Worm (Caenorhabditis elegans) whole organism, L3 larva: ENCODE results near the gene F32E10.5.

Source experiments
- R02D3.7 ChIP-seq: fragments of 150-350 bp; optimal IDR thresholded peaks from 2 replicates; lab custom pipeline; 2014; ENCODE audit warnings: missing biosample characterization, missing genetic modification characterization
- ZK546.5 ChIP-seq: sonication (generic microtip); optimal IDR thresholded peaks from 2 replicates; lab custom pipeline; 2017; ENCODE audit warnings: missing biosample characterization, missing genetic modification characterization
- aly-2 ChIP-seq: fragments of 150-350 bp; optimal IDR thresholded peaks from 2 replicates; lab custom pipeline; 2014; ENCODE audit warnings: missing biosample characterization, missing genetic modification characterization
- ama-1 ChIP-seq: fragments of 150-350 bp; optimal IDR thresholded peaks from 2 replicates; lab custom pipeline; 2018
- ceh-16 ChIP-seq: sonication (generic microtip); optimal IDR thresholded peaks from 2 replicates; lab custom pipeline; 2017; ENCODE audit warnings: missing biosample characterization, missing genetic modification characterization
- ceh-28 ChIP-seq: fragments of 150-350 bp; optimal IDR thresholded peaks from 2 replicates; lab custom pipeline; 2014; ENCODE audit warnings: missing biosample characterization, missing genetic modification reagents, missing genetic modification characterization
- ceh-82 ChIP-seq: fragments of 150-350 bp; optimal IDR thresholded peaks from 2 replicates; lab custom pipeline; 2014; ENCODE audit warnings: missing biosample characterization, missing genetic modification characterization
- ceh-9 ChIP-seq: sonication (generic microtip); optimal IDR thresholded peaks from 2 replicates; lab custom pipeline; 2018; ENCODE audit warnings: missing biosample characterization, missing genetic modification characterization
- daf-12 ChIP-seq: fragments of 150-350 bp; optimal IDR thresholded peaks from 2 replicates; lab custom pipeline; 2014; ENCODE audit warnings: missing biosample characterization, missing genetic modification reagents, missing genetic modification characterization
- egl-27 ChIP-seq: sonication (generic microtip); optimal IDR thresholded peaks from 4 replicates; lab custom pipeline; 2017; ENCODE audit warnings: missing biosample characterization, missing genetic modification reagents, missing genetic modification characterization
- egl-5 ChIP-seq: fragments of 150-350 bp; optimal IDR thresholded peaks from 2 replicates; lab custom pipeline; 2017; ENCODE audit warnings: missing biosample characterization, missing genetic modification reagents, missing genetic modification characterization, inconsistent platforms
- elt-1 ChIP-seq: fragments of 150-350 bp; optimal IDR thresholded peaks from 2 replicates; lab custom pipeline; 2014; ENCODE audit warnings: missing biosample characterization, missing genetic modification characterization
- elt-2 ChIP-seq: sonication (generic microtip); optimal IDR thresholded peaks from 2 replicates; lab custom pipeline; 2016; ENCODE audit warnings: missing genetic modification reagents, mild to moderate bottlenecking, missing genetic modification characterization, missing compliant biosample characterization
- elt-3 ChIP-seq, 3 experiments: fragments of 150-350 bp in 1 of 3; sonication (generic microtip) in 2 of 3; optimal IDR thresholded peaks; 2 replicates in 2 of 3; 4 replicates in 1 of 3; lab custom pipeline; 2014 to 2017; ENCODE audit warnings: missing biosample characterization in 3 of 3, missing genetic modification characterization in 3 of 3
- fkh-10 ChIP-seq: sonication (generic microtip); optimal IDR thresholded peaks from 2 replicates; lab custom pipeline; 2017; ENCODE audit warnings: missing biosample characterization, missing genetic modification reagents, missing genetic modification characterization
- fkh-2 ChIP-seq: fragments of 150-350 bp; optimal IDR thresholded peaks from 2 replicates; lab custom pipeline; 2014; ENCODE audit warnings: missing biosample characterization, missing genetic modification reagents, missing genetic modification characterization
- hmg-11 ChIP-seq: sonication (generic microtip); optimal IDR thresholded peaks from 2 replicates; lab custom pipeline; 2016; ENCODE audit warnings: missing genetic modification characterization, missing compliant biosample characterization
- jun-1 ChIP-seq: fragments of 150-350 bp; optimal IDR thresholded peaks from 2 replicates; lab custom pipeline; 2014; ENCODE audit warnings: missing biosample characterization, missing genetic modification reagents, missing genetic modification characterization
- lin-15B ChIP-seq: fragments of 150-350 bp; optimal IDR thresholded peaks from 2 replicates; lab custom pipeline; 2014; ENCODE audit warnings: missing biosample characterization, missing genetic modification characterization
- lin-39 ChIP-seq: fragments of 150-350 bp; optimal IDR thresholded peaks from 2 replicates; lab custom pipeline; 2018; ENCODE audit warnings: missing biosample characterization, missing genetic modification reagents, missing genetic modification characterization
- lsy-12 ChIP-seq: sonication (generic microtip); optimal IDR thresholded peaks from 2 replicates; lab custom pipeline; 2016; ENCODE audit warnings: mild to moderate bottlenecking, missing genetic modification characterization, missing compliant biosample characterization
- mdl-1 ChIP-seq: fragments of 150-350 bp; optimal IDR thresholded peaks from 2 replicates; lab custom pipeline; 2014; ENCODE audit warnings: missing biosample characterization, missing genetic modification characterization
- mml-1 ChIP-seq: fragments of 150-350 bp; sonication (generic microtip); optimal IDR thresholded peaks from 3 replicates; lab custom pipeline; 2014; ENCODE audit warnings: missing biosample characterization, missing genetic modification characterization
- nfya-1 ChIP-seq: sonication (generic microtip); optimal IDR thresholded peaks from 2 replicates; lab custom pipeline; 2017; ENCODE audit warnings: missing genetic modification characterization, mild to moderate bottlenecking, missing compliant biosample characterization, antibody characterized with exemption, moderate library complexity; ENCODE audit not compliant: insufficient read depth
- nhr-11 ChIP-seq: fragments of 150-350 bp; optimal IDR thresholded peaks from 2 replicates; lab custom pipeline; 2014; ENCODE audit warnings: missing biosample characterization, missing genetic modification characterization
- nhr-12 ChIP-seq: fragments of 150-350 bp; optimal IDR thresholded peaks from 2 replicates; lab custom pipeline; 2014; ENCODE audit warnings: missing biosample characterization, missing genetic modification characterization
- nhr-23 ChIP-seq: fragments of 150-350 bp; optimal IDR thresholded peaks from 2 replicates; lab custom pipeline; 2014; ENCODE audit warnings: missing biosample characterization, missing genetic modification reagents, missing genetic modification characterization
- nhr-237 ChIP-seq: fragments of 150-350 bp; optimal IDR thresholded peaks from 2 replicates; lab custom pipeline; 2014; ENCODE audit warnings: missing biosample characterization, missing genetic modification characterization
- nhr-25 ChIP-seq: sonication (generic microtip); optimal IDR thresholded peaks from 2 replicates; lab custom pipeline; 2017; ENCODE audit warnings: missing biosample characterization, missing genetic modification characterization
- nhr-28 ChIP-seq: fragments of 150-350 bp; optimal IDR thresholded peaks from 2 replicates; lab custom pipeline; 2014; ENCODE audit warnings: missing biosample characterization, missing genetic modification characterization
- nhr-43 ChIP-seq: sonication (generic microtip); optimal IDR thresholded peaks from 2 replicates; lab custom pipeline; 2016; ENCODE audit warnings: mild to moderate bottlenecking, missing genetic modification characterization, missing compliant biosample characterization; ENCODE audit not compliant: poor library complexity, severe bottlenecking
- nhr-67 ChIP-seq: fragments of 150-350 bp; optimal IDR thresholded peaks from 2 replicates; lab custom pipeline; 2014; ENCODE audit warnings: missing biosample characterization, missing genetic modification characterization
- nhr-76 ChIP-seq: fragments of 150-350 bp; sonication (generic microtip); optimal IDR thresholded peaks from 5 replicates; lab custom pipeline; 2014; ENCODE audit warnings: missing biosample characterization, missing genetic modification characterization
- nhr-77 ChIP-seq: fragments of 150-350 bp; optimal IDR thresholded peaks from 2 replicates; lab custom pipeline; 2014; ENCODE audit warnings: missing biosample characterization, missing genetic modification characterization
- pha-4 ChIP-seq: fragments of 150-350 bp; optimal IDR thresholded peaks from 2 replicates; lab custom pipeline; 2014; ENCODE audit warnings: missing biosample characterization, missing genetic modification reagents, missing genetic modification characterization
- pqm-1 ChIP-seq: fragments of 150-350 bp; optimal IDR thresholded peaks from 2 replicates; lab custom pipeline; 2017; ENCODE audit warnings: missing biosample characterization, missing genetic modification characterization, inconsistent platforms
- skn-1 ChIP-seq: fragments of 150-350 bp; optimal IDR thresholded peaks from 2 replicates; lab custom pipeline; 2014; ENCODE audit warnings: missing biosample characterization, missing genetic modification characterization
- snpc-4 ChIP-seq: fragments of 150-350 bp; optimal IDR thresholded peaks from 2 replicates; lab custom pipeline; 2014; ENCODE audit warnings: missing biosample characterization, missing genetic modification characterization
- tbx-2 ChIP-seq: sonication (generic microtip); optimal IDR thresholded peaks from 2 replicates; lab custom pipeline; 2016; ENCODE audit warnings: mild to moderate bottlenecking, missing genetic modification characterization, missing compliant biosample characterization
- unc-39 ChIP-seq: sonication (generic microtip); optimal IDR thresholded peaks from 4 replicates; lab custom pipeline; 2017; ENCODE audit warnings: missing biosample characterization, missing genetic modification characterization
- zag-1 ChIP-seq: fragments of 150-350 bp; optimal IDR thresholded peaks from 2 replicates; lab custom pipeline; 2014; ENCODE audit warnings: missing biosample characterization, missing genetic modification characterization
- ztf-11 ChIP-seq: fragments of 150-350 bp; optimal IDR thresholded peaks from 2 replicates; lab custom pipeline; 2014; ENCODE audit warnings: missing biosample characterization, missing genetic modification characterization
- ztf-4 ChIP-seq: fragments of 150-350 bp; optimal IDR thresholded peaks from 2 replicates; lab custom pipeline; 2014; ENCODE audit warnings: missing biosample characterization, missing genetic modification characterization

The F32E10.5 gene

ce11 chrIV:7580062-7580614 is 2.0 kb upstream of the F32E10.5 start, which contains the start of the genes cec-5 and nol-10:
cec-5 (minus strand) TSS chrIV:7580112.
nol-10 (plus strand) TSS chrIV:7580597.
- no peak for TF ChIP-seq nhr-76 (tag; lab: Kevin White, UChicago)
- no peak for TF ChIP-seq ceh-9 (tag; lab: Kevin White, UChicago)
- peak; percentile 95 for TF ChIP-seq nfya-1 (tag; lab: Kevin White, UChicago)
- TF ChIP-seq pha-4 = peak; percentile 88
- no peak for TF ChIP-seq nhr-11 (tag; lab: Kevin White, UChicago)
- peak; percentile 93 for TF ChIP-seq lin-15B (tag; lab: Kevin White, UChicago)
- no peak for TF ChIP-seq mdl-1 (tag; lab: Kevin White, UChicago)
- no peak for TF ChIP-seq aly-2 (tag; lab: Kevin White, UChicago)
- no peak for TF ChIP-seq nhr-28 (tag; lab: Kevin White, UChicago)
- peak; percentile 66 for TF ChIP-seq snpc-4 (tag; lab: Kevin White, UChicago)
- peak; percentile 13 for TF ChIP-seq R02D3.7 (tag; lab: Kevin White, UChicago)
- TF ChIP-seq elt-1 (tag; lab: Kevin White, UChicago) = no peak
- no peak for TF ChIP-seq nhr-77 (tag; lab: Kevin White, UChicago)
- TF ChIP-seq fkh-10 (GFP tag; lab: Kevin White, UChicago) = no peak
- TF ChIP-seq ceh-28 = peak; percentile 43
- TF ChIP-seq nhr-43 (tag; lab: Kevin White, UChicago) = no peak
- TF ChIP-seq skn-1 (tag; lab: Kevin White, UChicago) = no peak
- TF ChIP-seq lin-39 (tag; lab: Kevin White, UChicago) = peak; percentile 88
- TF ChIP-seq ceh-16 (tag; lab: Kevin White, UChicago) = no peak
- TF ChIP-seq fkh-2 (tag; lab: Kevin White, UChicago) = no peak
- TF ChIP-seq nhr-12 (tag; lab: Kevin White, UChicago) = no peak
- TF ChIP-seq elt-3 (tag; optimal IDR thresholded peaks at IDR 0.05; lab: Kevin White, UChicago) = no peak
- peak; percentile 83 for TF ChIP-seq egl-5
- TF ChIP-seq nhr-67 = no peak
- no peak for TF ChIP-seq ZK546.5 (tag; lab: Kevin White, UChicago)
- TF ChIP-seq ama-1 (lab: Kevin White, UChicago) = no peak
- no peak for TF ChIP-seq ceh-82 (tag; lab: Kevin White, UChicago)
- TF ChIP-seq hmg-11 (tag; lab: Kevin White, UChicago) = peak; percentile 85
- TF ChIP-seq tbx-2 (tag; lab: Kevin White, UChicago) = no peak
- peak; percentile 74 for TF ChIP-seq nhr-23 (tag; lab: Kevin White, UChicago)
- no peak for TF ChIP-seq daf-12 (tag; lab: Kevin White, UChicago)
- no peak for TF ChIP-seq ztf-4
- TF ChIP-seq zag-1 (tag; lab: Kevin White, UChicago) = no peak
- TF ChIP-seq unc-39 (tag; lab: Kevin White, UChicago) = no peak
- TF ChIP-seq jun-1 = peak; percentile 51
- peak; percentile 27 for TF ChIP-seq pqm-1 (tag; lab: Kevin White, UChicago)
- TF ChIP-seq elt-2 (tag; lab: Kevin White, UChicago) = peak; percentile 61
- TF ChIP-seq nhr-237 (tag; lab: Kevin White, UChicago) = no peak
- peak; percentile 79 for TF ChIP-seq nhr-25 (tag; lab: Kevin White, UChicago)
- peak; percentile 27 for TF ChIP-seq lsy-12 (tag; lab: Kevin White, UChicago)
- no peak for TF ChIP-seq mml-1
- TF ChIP-seq ztf-11 (tag; lab: Kevin White, UChicago) = no peak
- TF ChIP-seq egl-27 (tag; lab: Kevin White, UChicago) = peak; percentile 19
- TF ChIP-seq, all 47 proteins: peak for 16

ce11 chrIV:7575147-7575768 is 2.9 kb downstream of the F32E10.5 start, which contains the start of gene cec-4:
cec-4 (plus strand) TSS chrIV:7575718.
- TF ChIP-seq R02D3.7 (tag; lab: Kevin White, UChicago) (no peak), zag-1 (tag; lab: Kevin White, UChicago) (no peak), elt-2 (tag; lab: Kevin White, UChicago) (no peak)
